Worm (Caenorhabditis elegans) whole organism, early embryonic: ENCODE measurements around the gene C50H2.4.

Source experiments
- F13C5.2 ChIP-seq: sonication (generic microtip); optimal IDR thresholded peaks from 2 replicates; lab custom pipeline; 2017; ENCODE audit warnings: mild to moderate bottlenecking, missing genetic modification characterization, inconsistent platforms, missing compliant biosample characterization
- ama-1 ChIP-seq: fragments of 150-350 bp; optimal IDR thresholded peaks from 2 replicates; lab custom pipeline; 2014
- ceh-36 ChIP-seq: sonication (generic microtip); optimal IDR thresholded peaks from 2 replicates; lab custom pipeline; 2016; ENCODE audit warnings: missing genetic modification characterization, inconsistent platforms, missing compliant biosample characterization
- flt-1 ChIP-seq: fragments of 200-800 bp; sonication (Bioruptor generic); IDR thresholded peaks from 2 replicates; pipeline ENCODE4 v1.3.6; 2022; ENCODE audit warnings: missing genetic modification characterization, missing compliant biosample characterization
- hmbx-1 ChIP-seq: sonication (generic microtip); optimal IDR thresholded peaks from 2 replicates; lab custom pipeline; 2016; ENCODE audit warnings: mild to moderate bottlenecking, missing genetic modification characterization, missing compliant biosample characterization
- hmg-4 ChIP-seq: fragments of 200-800 bp; sonication (Bioruptor generic); optimal IDR thresholded peaks from 2 replicates; lab custom pipeline; 2018; ENCODE audit warnings: mild to moderate bottlenecking, missing genetic modification characterization, missing compliant biosample characterization
- hnd-1 ChIP-seq: sonication (generic microtip); optimal IDR thresholded peaks from 2 replicates; lab custom pipeline; 2016; ENCODE audit warnings: missing genetic modification characterization, missing compliant biosample characterization
- tbx-11 ChIP-seq: fragments of 200-800 bp; sonication (Bioruptor generic); IDR thresholded peaks from 2 replicates; pipeline ENCODE4 v1.3.6; 2022; ENCODE audit warnings: missing genetic modification characterization, missing compliant biosample characterization
- tbx-37 ChIP-seq: fragments of 200-800 bp; sonication (Bioruptor generic); conservative IDR thresholded peaks from 2 replicates; pipeline ENCODE4 v1.3.6; 2022; ENCODE audit warnings: missing genetic modification reagents, missing genetic modification characterization, missing compliant biosample characterization

DNA sequence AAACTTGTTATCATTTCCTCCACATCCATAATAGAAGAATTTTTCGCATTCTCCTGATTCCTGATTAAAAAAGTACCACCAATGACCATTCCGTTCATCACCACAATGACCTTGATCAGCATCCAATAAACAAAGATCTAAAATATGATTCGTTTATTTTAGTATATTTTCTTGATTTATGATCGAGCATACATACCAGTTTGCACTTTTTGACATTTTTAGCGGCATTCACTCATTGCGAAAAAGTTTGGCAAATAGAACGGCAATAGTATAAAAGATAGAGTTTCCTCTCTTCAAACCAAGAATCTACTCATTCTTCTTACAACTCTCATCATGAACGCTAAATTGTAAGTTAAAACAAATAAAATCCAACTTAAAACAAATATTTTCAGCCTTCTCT lies 2.9 kb upstream of the C50H2.4 start, which contains the start of gene fipr-10:
- TF ChIP-seq ama-1 (lab: Kevin White, UChicago): no peak
- TF ChIP-seq ceh-36: no peak
- TF ChIP-seq hmbx-1 (tag; lab: Kevin White, UChicago): no peak
- no peak for TF ChIP-seq flt-1 (GFP tag; lab: Robert Waterston, UW)
- TF ChIP-seq F13C5.2 (tag; lab: Kevin White, UChicago): no peak
- TF ChIP-seq hnd-1 (tag; lab: Kevin White, UChicago): no peak
- no peak for TF ChIP-seq hmg-4 (GFP tag; lab: Kevin White, UChicago)
- TF ChIP-seq tbx-37 (GFP tag; lab: Robert Waterston, UW): no peak
- no peak for TF ChIP-seq tbx-11 (GFP tag; lab: Robert Waterston, UW)
